Worm (Caenorhabditis elegans) whole organism, young adult: ENCODE measurements around the gene C46C11.4.

ENCODE experiments used
- F10E7.11 ChIP-seq: sonication (generic microtip); optimal IDR thresholded peaks from 2 replicates; lab custom pipeline; 2017; ENCODE audit warnings: mild to moderate bottlenecking, missing genetic modification characterization, moderate library complexity, missing compliant biosample characterization
- F33H1.4 ChIP-seq: fragments of 200-800 bp; sonication (Bioruptor generic); IDR thresholded peaks from 2 replicates; pipeline ENCODE4 v1.3.6; 2022; ENCODE audit warnings: missing genetic modification reagents, missing genetic modification characterization, missing compliant biosample characterization
- F39B2.1 ChIP-seq: fragments of 200-800 bp; sonication (Bioruptor generic); IDR thresholded peaks from 2 replicates; pipeline ENCODE4 v1.3.6; 2022; ENCODE audit warnings: missing genetic modification reagents, missing genetic modification characterization, missing compliant biosample characterization
- F57C9.4 ChIP-seq: sonication (generic microtip); optimal IDR thresholded peaks from 2 replicates; lab custom pipeline; 2017; ENCODE audit warnings: mild to moderate bottlenecking, missing genetic modification characterization, missing compliant biosample characterization
- Y67H2A.10 ChIP-seq: fragments of 200-800 bp; sonication (Bioruptor generic); conservative IDR thresholded peaks from 2 replicates; pipeline ENCODE4 v1.3.6; 2022; ENCODE audit warnings: missing genetic modification reagents, missing genetic modification characterization, missing compliant biosample characterization
- ZK185.1 ChIP-seq: sonication (generic microtip); optimal IDR thresholded peaks from 2 replicates; lab custom pipeline; 2016; ENCODE audit warnings: mild to moderate bottlenecking, missing genetic modification characterization, missing compliant biosample characterization; ENCODE audit not compliant: poor library complexity, severe bottlenecking
- atf-7 ChIP-seq: sonication (generic microtip); optimal IDR thresholded peaks from 2 replicates; lab custom pipeline; 2017; ENCODE audit warnings: mild to moderate bottlenecking, missing genetic modification characterization, missing compliant biosample characterization
- attf-5 ChIP-seq: fragments of 200-800 bp; sonication (Bioruptor generic); optimal IDR thresholded peaks from 2 replicates; lab custom pipeline; 2018; ENCODE audit warnings: mild to moderate bottlenecking, missing genetic modification characterization, missing compliant biosample characterization
- bed-2 ChIP-seq: fragments of 200-800 bp; sonication (Bioruptor generic); IDR thresholded peaks from 2 replicates; pipeline ENCODE4 v1.3.6; 2022; ENCODE audit warnings: missing genetic modification reagents, missing genetic modification characterization, missing compliant biosample characterization
- cebp-1 ChIP-seq, 2 experiments: fragments of 200-800 bp in 1 of 2; sonication (Bioruptor generic) in 1 of 2; sonication (generic microtip) in 1 of 2; IDR thresholded peaks in 1 of 2; optimal IDR thresholded peaks in 1 of 2; 2 replicates each; pipeline versions ENCODE4 v1.3.6 to Lab custom; 2017 to 2022; ENCODE audit warnings: missing compliant biosample characterization in 2 of 2, missing genetic modification characterization in 2 of 2, mild to moderate bottlenecking in 1 of 2, missing genetic modification reagents in 1 of 2, moderate library complexity in 1 of 2
- ceh-100 ChIP-seq: fragments of 200-800 bp; sonication (Bioruptor generic); IDR thresholded peaks from 2 replicates; pipeline ENCODE4 v1.3.6; 2022; ENCODE audit warnings: missing genetic modification reagents, missing genetic modification characterization, missing compliant biosample characterization
- ceh-40 ChIP-seq: fragments of 200-800 bp; sonication (Bioruptor generic); IDR thresholded peaks from 2 replicates; pipeline ENCODE4 v1.3.6; 2022; ENCODE audit warnings: missing genetic modification characterization, missing compliant biosample characterization
- ceh-58 ChIP-seq: fragments of 200-800 bp; sonication (Bioruptor generic); IDR thresholded peaks from 2 replicates; pipeline ENCODE4 v1.3.6; 2022; ENCODE audit warnings: missing genetic modification characterization, missing compliant biosample characterization
- die-1 ChIP-seq: sonication (generic microtip); optimal IDR thresholded peaks from 2 replicates; lab custom pipeline; 2016; ENCODE audit warnings: missing genotype, mild to moderate bottlenecking, missing genetic modification characterization, missing compliant biosample characterization
- dpff-1 ChIP-seq: sonication (generic microtip); optimal IDR thresholded peaks from 2 replicates; lab custom pipeline; 2017; ENCODE audit warnings: mild to moderate bottlenecking, missing genetic modification characterization, missing compliant biosample characterization
- efl-1 ChIP-seq: fragments of 150-350 bp; optimal IDR thresholded peaks from 2 replicates; lab custom pipeline; 2014; ENCODE audit warnings: missing biosample characterization, missing genetic modification reagents, missing genetic modification characterization
- egl-44 ChIP-seq: fragments of 200-800 bp; sonication (Bioruptor generic); IDR thresholded peaks from 2 replicates; pipeline ENCODE4 v1.3.6; 2022; ENCODE audit warnings: missing genetic modification reagents, missing genetic modification characterization, missing compliant biosample characterization
- fkh-3 ChIP-seq: sonication (generic microtip); optimal IDR thresholded peaks from 2 replicates; lab custom pipeline; 2016; ENCODE audit warnings: mild to moderate bottlenecking, missing genetic modification characterization, missing compliant biosample characterization
- gei-17 ChIP-seq: fragments of 200-800 bp; sonication (Bioruptor generic); optimal IDR thresholded peaks from 2 replicates; lab custom pipeline; 2018; ENCODE audit warnings: mild to moderate bottlenecking, missing genetic modification characterization, missing compliant biosample characterization
- lin-26 ChIP-seq: fragments of 200-800 bp; sonication (Bioruptor generic); IDR thresholded peaks from 2 replicates; pipeline ENCODE4 v1.3.6; 2022; ENCODE audit warnings: missing genetic modification reagents, missing genetic modification characterization, missing compliant biosample characterization
- lir-1 ChIP-seq: fragments of 200-800 bp; sonication (Bioruptor generic); conservative IDR thresholded peaks from 2 replicates; pipeline ENCODE4 v1.3.6; 2022; ENCODE audit warnings: missing genetic modification reagents, missing genetic modification characterization, missing compliant biosample characterization
- mcd-1 ChIP-seq: fragments of 200-800 bp; sonication (Bioruptor generic); IDR thresholded peaks from 2 replicates; pipeline ENCODE4 v1.3.6; 2022; ENCODE audit warnings: missing genetic modification reagents, missing genetic modification characterization, missing compliant biosample characterization
- mel-28 ChIP-seq: sonication (generic microtip); optimal IDR thresholded peaks from 2 replicates; lab custom pipeline; 2016; ENCODE audit warnings: borderline replicate concordance, mild to moderate bottlenecking, missing genetic modification characterization, missing compliant biosample characterization
- mes-4 ChIP-seq: sonication (generic microtip); optimal IDR thresholded peaks from 2 replicates; lab custom pipeline; 2016; ENCODE audit warnings: missing genotype, missing genetic modification characterization, missing compliant biosample characterization
- nfya-2 ChIP-seq: fragments of 200-800 bp; sonication (Bioruptor generic); IDR thresholded peaks from 2 replicates; pipeline ENCODE4 v1.3.6; 2022; ENCODE audit warnings: missing genetic modification reagents, missing genetic modification characterization, missing compliant biosample characterization
- nhr-120 ChIP-seq: fragments of 200-800 bp; sonication (Bioruptor generic); IDR thresholded peaks from 2 replicates; pipeline ENCODE4 v1.3.6; 2022; ENCODE audit warnings: missing genetic modification characterization, missing compliant biosample characterization
- nhr-80 ChIP-seq: sonication (generic microtip); optimal IDR thresholded peaks from 2 replicates; lab custom pipeline; 2016; ENCODE audit warnings: missing genetic modification characterization, missing compliant biosample characterization
- rec-8 ChIP-seq, 2 experiments: sonication (generic microtip); optimal IDR thresholded peaks; 2 replicates each; lab custom pipeline; 2016; ENCODE audit warnings: mild to moderate bottlenecking in 2 of 2, missing genetic modification characterization in 2 of 2, missing genetic modification reagents in 2 of 2, missing genotype in 2 of 2, missing biosample characterization in 1 of 2, missing compliant biosample characterization in 1 of 2, moderate library complexity in 1 of 2
- snpc-1.3 ChIP-seq: sonication (generic microtip); optimal IDR thresholded peaks from 2 replicates; lab custom pipeline; 2017; ENCODE audit warnings: missing genetic modification characterization, mild to moderate bottlenecking, missing compliant biosample characterization, antibody characterized with exemption, moderate library complexity, missing genotype, missing genetic modification reagents; ENCODE audit not compliant: insufficient read depth
- xnd-1 ChIP-seq: sonication (generic microtip); optimal IDR thresholded peaks from 2 replicates; lab custom pipeline; 2016; ENCODE audit warnings: missing genotype, missing genetic modification reagents, missing genetic modification characterization, missing compliant biosample characterization
- zfh-2 ChIP-seq: fragments of 200-800 bp; sonication (Bioruptor generic); conservative IDR thresholded peaks from 2 replicates; pipeline ENCODE4 v1.3.6; 2022; ENCODE audit warnings: missing genetic modification reagents, missing genetic modification characterization, missing compliant biosample characterization
- zim-3 ChIP-seq: sonication (generic microtip); optimal IDR thresholded peaks from 2 replicates; lab custom pipeline; 2017; ENCODE audit warnings: mild to moderate bottlenecking, missing genetic modification characterization, moderate library complexity, missing compliant biosample characterization
- ztf-26 ChIP-seq: sonication (generic microtip); optimal IDR thresholded peaks from 2 replicates; lab custom pipeline; 2017; ENCODE audit warnings: missing genetic modification characterization, missing compliant biosample characterization
- ztf-3 ChIP-seq: fragments of 200-800 bp; sonication (Bioruptor generic); optimal IDR thresholded peaks from 2 replicates; lab custom pipeline; 2018; ENCODE audit warnings: mild to moderate bottlenecking, missing genetic modification characterization, missing compliant biosample characterization

C46C11.4 gene

ce11 chrX:4625080-4625479, 21.9 kb downstream of the C46C11.4 start:
- TF ChIP-seq attf-5: no peak
- no peak for TF ChIP-seq bed-2 (GFP tag; lab: Robert Waterston, UW)
- TF ChIP-seq nfya-2 (GFP tag; lab: Robert Waterston, UW): no peak
- no peak for TF ChIP-seq die-1 (tag; lab: Kevin White, UChicago)
- no peak for TF ChIP-seq efl-1 (GFP tag; lab: Kevin White, UChicago)

- TF ChIP-seq F57C9.4 (tag; lab: Kevin White, UChicago) (no peak), ztf-26 (no peak), mes-4 (tag; lab: Kevin White, UChicago) (no peak), ceh-40 (GFP tag; lab: Robert Waterston, UW) (no peak), mel-28 (no peak), ZK185.1 (tag; lab: Kevin White, UChicago) (no peak), snpc-1.3 (tag; lab: Kevin White, UChicago) (no peak), atf-7 (tag; lab: Kevin White, UChicago) (no peak), zim-3 (tag; lab: Kevin White, UChicago) (no peak), egl-44 (GFP tag; lab: Robert Waterston, UW) (no peak), F33H1.4 (GFP tag; lab: Robert Waterston, UW) (no peak), zfh-2 (GFP tag; lab: Robert Waterston, UW) (no peak), nhr-80 (no peak), dpff-1 (tag; lab: Kevin White, UChicago) (no peak), F39B2.1 (GFP tag; lab: Robert Waterston, UW) (no peak), F10E7.11 (no peak), fkh-3 (tag; lab: Kevin White, UChicago) (no peak), ceh-100 (GFP tag; lab: Robert Waterston, UW) (no peak)
These were observed 23.3 kb downstream of the C46C11.4 start for ce11 chrX:4623707-4624106.

ce11 chrX:4622024-4622423, 25.0 kb downstream of the C46C11.4 start, which contains the start of gene C46C11.3:
Gene C46C11.3 (plus strand): TSS chrX:4622324.
- TF ChIP-seq ceh-58 (GFP tag; lab: Robert Waterston, UW) (no peak), zfh-2 (GFP tag; lab: Robert Waterston, UW) (no peak), gei-17 (no peak), lin-26 (GFP tag; lab: Robert Waterston, UW) (no peak), xnd-1 (tag; lab: Kevin White, UChicago) (no peak), snpc-1.3 (tag; lab: Kevin White, UChicago) (no peak), lir-1 (no peak), Y67H2A.10 (no peak)
- TF ChIP-seq, all 124 proteins: peak for 0

ce11 chrX:4620019-4620418, 27.0 kb downstream of the C46C11.4 start:
- TF ChIP-seq zfh-2 (GFP tag; lab: Robert Waterston, UW) (peak; percentile 67), ztf-3 (GFP tag; lab: Kevin White, UChicago) (no peak), lir-1 (no peak), nhr-120 (GFP tag; lab: Robert Waterston, UW) (no peak)

ce11 chrX:4619582-4619981, 27.4 kb downstream of the C46C11.4 start, which contains the start of gene pqn-65:
Gene pqn-65 (minus strand): TSS chrX:4619635.
- TF ChIP-seq mcd-1 (GFP tag; lab: Robert Waterston, UW) (peak; percentile 45; the same call in 1 of the 2 replicates), cebp-1 (GFP tag; IDR thresholded peaks at IDR 0.05; lab: Robert Waterston, UW) (peak; percentile 85), cebp-1 (tag; optimal IDR thresholded peaks at IDR 0.05; lab: Kevin White, UChicago) (peak; percentile 93), rec-8 (tag; optimal IDR thresholded peaks at IDR 0.05; lab: Kevin White, UChicago) (no peak)
